Fruit fly (Drosophila melanogaster) whole organism, adult: ENCODE results near the gene GstT3.

ENCODE experiments used
- CG11617 ChIP-seq: fragments of 200-800 bp; sonication (Bioruptor generic); optimal IDR thresholded peaks from 2 replicates; lab custom pipeline; 2017; ENCODE audit warnings: mild to moderate bottlenecking, missing biosample characterization, missing genetic modification reagents, missing genetic modification characterization
- CG12768 ChIP-seq: fragments of 200-800 bp; sonication (Bioruptor generic); optimal IDR thresholded peaks from 2 replicates; lab custom pipeline; 2017; ENCODE audit warnings: missing biosample characterization, missing genetic modification characterization, mild to moderate bottlenecking, moderate library complexity, missing genetic modification reagents
- CG14711 ChIP-seq: fragments of 200-800 bp; sonication (Bioruptor generic); optimal IDR thresholded peaks from 2 replicates; lab custom pipeline; 2018; ENCODE audit warnings: missing biosample characterization, mild to moderate bottlenecking, missing genetic modification characterization, moderate library complexity
- CG1620 ChIP-seq: fragments of 200-800 bp; sonication (Bioruptor generic); optimal IDR thresholded peaks from 2 replicates; lab custom pipeline; 2016; ENCODE audit warnings: missing biosample characterization, missing genetic modification characterization
- CG33017 ChIP-seq: fragments of 200-800 bp; sonication (Bioruptor generic); optimal IDR thresholded peaks from 2 replicates; lab custom pipeline; 2018; ENCODE audit warnings: missing biosample characterization, mild to moderate bottlenecking, missing genetic modification characterization, moderate library complexity
- CG5204 ChIP-seq: fragments of 200-800 bp; sonication (Bioruptor generic); optimal IDR thresholded peaks from 2 replicates; lab custom pipeline; 2016; ENCODE audit warnings: missing biosample characterization, missing genetic modification characterization
- CG7045 ChIP-seq: fragments of 200-800 bp; sonication (Bioruptor generic); optimal IDR thresholded peaks from 2 replicates; lab custom pipeline; 2017; ENCODE audit warnings: missing biosample characterization, mild to moderate bottlenecking, missing genetic modification characterization
- CG7101 ChIP-seq: fragments of 200-800 bp; sonication (Bioruptor generic); optimal IDR thresholded peaks from 2 replicates; lab custom pipeline; 2018; ENCODE audit warnings: missing biosample characterization, mild to moderate bottlenecking, missing genetic modification characterization, moderate library complexity
- Clk ChIP-seq: fragments of 200-800 bp; sonication (Bioruptor generic); optimal IDR thresholded peaks from 2 replicates; lab custom pipeline; 2017; ENCODE audit warnings: missing biosample characterization, missing genetic modification characterization
- Crg-1 ChIP-seq: fragments of 200-800 bp; sonication (Bioruptor generic); optimal IDR thresholded peaks from 2 replicates; lab custom pipeline; 2016; ENCODE audit warnings: missing biosample characterization, missing genetic modification characterization
- Hr96 ChIP-seq: fragments of 200-800 bp; sonication (Bioruptor generic); optimal IDR thresholded peaks from 2 replicates; lab custom pipeline; 2016; ENCODE audit warnings: missing biosample characterization, missing genetic modification characterization
- Mnt ChIP-seq: fragments of 200-800 bp; sonication (Bioruptor generic); optimal IDR thresholded peaks from 2 replicates; lab custom pipeline; 2016; ENCODE audit warnings: missing biosample characterization, mild to moderate bottlenecking, missing genetic modification characterization
- bab1 ChIP-seq: fragments of 200-800 bp; sonication (Bioruptor generic); optimal IDR thresholded peaks from 3 replicates; lab custom pipeline; 2019; ENCODE audit warnings: missing biosample characterization, mild to moderate bottlenecking, missing genetic modification characterization, moderate library complexity
- cic ChIP-seq: fragments of 200-800 bp; sonication (Bioruptor generic); optimal IDR thresholded peaks from 2 replicates; lab custom pipeline; 2017; ENCODE audit warnings: missing biosample characterization, mild to moderate bottlenecking, missing genetic modification characterization, moderate library complexity
- cnc ChIP-seq, 2 experiments: fragments of >200 bp; optimal IDR thresholded peaks; 2 replicates each; lab custom pipeline; 2017
- kay ChIP-seq: fragments of 200-800 bp; sonication (Bioruptor generic); peaks from one replicate; lab custom pipeline; 2016; ENCODE audit warnings: missing biosample characterization, missing genetic modification characterization, borderline replicate concordance
- ovo ChIP-seq: fragments of 200-800 bp; sonication (Bioruptor generic); optimal IDR thresholded peaks from 2 replicates; lab custom pipeline; 2016; ENCODE audit warnings: missing biosample characterization, missing genetic modification characterization
- pad ChIP-seq: fragments of 200-800 bp; sonication (Bioruptor generic); optimal IDR thresholded peaks from 3 replicates; lab custom pipeline; 2017; ENCODE audit warnings: missing biosample characterization, missing genetic modification characterization, mild to moderate bottlenecking, moderate library complexity, missing genetic modification reagents
- tj ChIP-seq: fragments of 200-800 bp; sonication (Bioruptor generic); optimal IDR thresholded peaks from 3 replicates; lab custom pipeline; 2017; ENCODE audit warnings: missing biosample characterization, mild to moderate bottlenecking, missing genetic modification characterization, moderate library complexity
- toe ChIP-seq: fragments of 200-800 bp; sonication (Bioruptor generic); optimal IDR thresholded peaks from 2 replicates; lab custom pipeline; 2016; ENCODE audit warnings: missing biosample characterization, missing genetic modification characterization

The GstT3 gene

dm6 chrX:20518210-20518609 is 51.0 kb downstream of the GstT3 start:
- TF ChIP-seq tj (no peak), CG14711 (tag; lab: Kevin White, UChicago) (no peak), kay (no peak), Crg-1 (no peak)

DNA sequence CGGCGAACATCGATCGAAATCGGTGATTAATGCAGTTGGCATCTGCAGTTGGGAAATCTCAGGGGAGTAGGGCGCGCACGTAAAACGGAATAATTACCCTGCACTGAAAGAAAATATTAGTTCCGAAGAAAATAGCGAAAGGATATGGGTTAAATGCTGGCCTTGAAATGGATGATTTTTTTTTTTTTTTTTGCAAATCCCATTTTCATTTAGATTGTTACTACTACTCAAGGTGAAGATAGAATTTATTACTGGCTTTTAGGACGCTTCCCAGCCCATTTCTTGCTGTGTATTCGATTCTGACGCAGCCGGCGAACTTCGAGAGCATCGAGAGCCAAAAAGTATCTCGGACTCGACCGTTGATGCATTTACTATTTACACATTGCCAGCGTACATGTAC is 51.8 kb downstream of the GstT3 start:
- TF ChIP-seq CG11617 (GFP tag; lab: Kevin White, UChicago) (no peak), pad (GFP tag; lab: Kevin White, UChicago) (no peak), ovo (GFP tag; lab: Kevin White, UChicago) (no peak), CG1620 (GFP tag; lab: Kevin White, UChicago) (no peak), cic (GFP tag; lab: Kevin White, UChicago) (no peak), Hr96 (GFP tag; lab: Kevin White, UChicago) (peak; percentile 53), Crg-1 (no peak), cnc (optimal IDR thresholded peaks at IDR 0.05; lab: Kevin White, UChicago) (no peak), Mnt (no peak), CG7045 (GFP tag; lab: Kevin White, UChicago) (peak; percentile 19), CG14711 (tag; lab: Kevin White, UChicago) (peak; percentile 29), CG5204 (GFP tag; lab: Kevin White, UChicago) (peak; percentile 43), CG7101 (tag; lab: Kevin White, UChicago) (peak; percentile 47), toe (GFP tag; lab: Kevin White, UChicago) (peak; percentile 24), Clk (GFP tag; lab: Kevin White, UChicago) (no peak), tj (no peak), CG12768 (GFP tag; lab: Kevin White, UChicago) (no peak), CG33017 (tag; lab: Kevin White, UChicago) (no peak), bab1 (GFP tag; lab: Kevin White, UChicago) (no peak), kay (no peak)
